Worm (Caenorhabditis elegans): ENCODE results near the gene sre-47.

The sre-47 gene

ce11 chrII:13956529-13956928 is 27.9 kb downstream of the sre-47 start:
- TF ChIP-seq Y116A8C.19 (tag; optimal IDR thresholded peaks at IDR 0.05; ENCODE audit: borderline replicate concordance) (no peak), elt-2 (tag; optimal IDR thresholded peaks at IDR 0.05) (peak; percentile 89), isw-1 (GFP tag; IDR thresholded peaks at IDR 0.05) (no peak), C34B4.2 (tag; optimal IDR thresholded peaks at IDR 0.05) (no peak), lin-35 (GFP tag; optimal IDR thresholded peaks at IDR 0.05) (peak in 1 of 2 experiments; percentile 38), sup-37 (GFP tag; optimal IDR thresholded peaks at IDR 0.05) (no peak), lin-13 (GFP tag; optimal IDR thresholded peaks at IDR 0.05) (no peak), mep-1 (tag; optimal IDR thresholded peaks at IDR 0.05) (no peak), irx-1 (tag; optimal IDR thresholded peaks at IDR 0.05) (no peak), dsc-1 (tag; optimal IDR thresholded peaks at IDR 0.05) (no peak), efl-1 (optimal IDR thresholded peaks at IDR 0.05) (no peak), efl-1 (GFP tag; optimal IDR thresholded peaks at IDR 0.05 in 1 of 2) (peak in 1 of 2 experiments; percentile 67), swsn-7 (tag; optimal IDR thresholded peaks at IDR 0.05) (no peak), nhr-11 (tag; optimal IDR thresholded peaks at IDR 0.05) (no peak), rnt-1 (tag; optimal IDR thresholded peaks at IDR 0.05) (no peak), zag-1 (tag; optimal IDR thresholded peaks at IDR 0.05) (no peak), lin-14 (GFP tag; optimal IDR thresholded peaks at IDR 0.05) (no peak), nhr-20 (tag; optimal IDR thresholded peaks at IDR 0.05) (peak; percentile 20), lsy-2 (tag; optimal IDR thresholded peaks at IDR 0.05) (peak in 1 of 2 experiments; percentile 25), unc-86 (tag; optimal IDR thresholded peaks at IDR 0.05) (no peak), nhr-77 (tag; optimal IDR thresholded peaks at IDR 0.05) (peak; percentile 4), ceh-8 (GFP tag; optimal IDR thresholded peaks at IDR 0.05) (no peak), blmp-1 (tag; optimal IDR thresholded peaks at IDR 0.05) (no peak), nhr-19 (GFP tag; conservative IDR thresholded peaks at IDR 0.05) (no peak), nhr-47 (tag; optimal IDR thresholded peaks at IDR 0.05) (no peak)

DNA sequence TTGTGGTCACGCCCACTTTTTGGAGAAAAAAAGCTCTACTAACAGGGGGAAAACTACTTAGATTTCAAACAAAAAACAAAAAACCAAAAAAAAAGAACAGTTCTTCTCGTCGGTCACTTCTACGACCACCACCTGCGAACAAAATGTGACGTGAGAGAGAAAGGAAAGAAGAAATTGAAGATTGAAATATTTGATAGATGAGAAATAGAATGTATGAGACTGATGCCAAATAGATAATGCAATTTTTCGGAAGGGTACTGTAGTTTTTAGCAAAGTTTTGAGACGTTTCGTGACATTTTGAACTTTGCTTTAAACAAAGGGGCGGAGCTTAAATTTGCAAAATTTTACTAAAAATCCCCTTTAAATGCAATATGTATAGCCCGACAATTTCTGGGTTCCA is 29.5 kb downstream of the sre-47 start:
- no peak for TF ChIP-seq tlp-1 (tag; optimal IDR thresholded peaks at IDR 0.05)
- TF ChIP-seq nhr-20 (tag; optimal IDR thresholded peaks at IDR 0.05) = peak; percentile 34
- TF ChIP-seq lin-14 (GFP tag; optimal IDR thresholded peaks at IDR 0.05) = peak; percentile 44
- TF ChIP-seq efl-3 (GFP tag; optimal IDR thresholded peaks at IDR 0.05) = no peak
- TF ChIP-seq dsc-1 (tag; optimal IDR thresholded peaks at IDR 0.05) = no peak
- TF ChIP-seq fkh-8 (tag; optimal IDR thresholded peaks at IDR 0.05) = no peak
- TF ChIP-seq hlh-4 (tag; optimal IDR thresholded peaks at IDR 0.05) = no peak
- TF ChIP-seq C16A3.4 (tag; optimal IDR thresholded peaks at IDR 0.05) = no peak
- no peak for TF ChIP-seq lin-35 (GFP tag; optimal IDR thresholded peaks at IDR 0.05)
- TF ChIP-seq dpl-1 (GFP tag; optimal IDR thresholded peaks at IDR 0.05) = no peak
- no peak for TF ChIP-seq snu-23 (GFP tag; optimal IDR thresholded peaks at IDR 0.05)
- TF ChIP-seq nhr-85 (tag) = no peak
- no peak for TF ChIP-seq sup-37 (GFP tag; optimal IDR thresholded peaks at IDR 0.05)
- no peak for TF ChIP-seq vab-15 (tag; optimal IDR thresholded peaks at IDR 0.05)
- TF ChIP-seq nhr-90 (tag; optimal IDR thresholded peaks at IDR 0.05; ENCODE audit: poor library complexity) = no peak
- TF ChIP-seq lin-15B (tag; optimal IDR thresholded peaks at IDR 0.05) = no peak
- no peak for TF ChIP-seq ceh-8 (GFP tag; optimal IDR thresholded peaks at IDR 0.05)
- peak; percentile 72 for TF ChIP-seq blmp-1 (tag; optimal IDR thresholded peaks at IDR 0.05)
- TF ChIP-seq grh-1 (GFP tag; IDR thresholded peaks at IDR 0.05) = no peak
- TF ChIP-seq zag-1 (tag; optimal IDR thresholded peaks at IDR 0.05) = no peak
- no peak for TF ChIP-seq nhr-11 (tag; optimal IDR thresholded peaks at IDR 0.05)
- no peak for TF ChIP-seq lin-13 (GFP tag; optimal IDR thresholded peaks at IDR 0.05)
- no peak for TF ChIP-seq hpl-2 (GFP tag; optimal IDR thresholded peaks at IDR 0.05)
- TF ChIP-seq mab-9 (GFP tag; IDR thresholded peaks at IDR 0.05) = no peak
- TF ChIP-seq sox-4 (tag; optimal IDR thresholded peaks at IDR 0.05) = no peak
- TF ChIP-seq ceh-82 (tag; optimal IDR thresholded peaks at IDR 0.05) = no peak
- peak in 1 of 2 experiments; percentile 56 for TF ChIP-seq lsy-2 (tag; optimal IDR thresholded peaks at IDR 0.05)
- TF ChIP-seq ztf-11 (tag; optimal IDR thresholded peaks at IDR 0.05) = no peak
- peak in 1 of 6 experiments; percentile 12 for TF ChIP-seq elt-3 (tag; optimal IDR thresholded peaks at IDR 0.05)
- no peak for TF ChIP-seq egl-27 (tag; optimal IDR thresholded peaks at IDR 0.05)
- no peak for TF ChIP-seq fos-1 (tag; optimal IDR thresholded peaks at IDR 0.05)

Data from whole organism, L1 larva.